Fruit fly (Drosophila melanogaster) whole organism, wandering third instar larva: ENCODE results near the gene caup.

Experiments
- Dfd ChIP-seq: fragments of >200 bp; optimal IDR thresholded peaks from 2 replicates; lab custom pipeline; 2017; ENCODE audit warnings: missing biosample characterization, missing genetic modification characterization
- Dif ChIP-seq: fragments of 200-275, 200-300 bp; sonication (Bioruptor generic); optimal IDR thresholded peaks from 2 replicates; lab custom pipeline; 2018; ENCODE audit warnings: missing biosample characterization, missing genetic modification characterization; ENCODE audit not compliant: partially characterized antibody
- GATAd ChIP-seq: sonication (Bioruptor generic); optimal IDR thresholded peaks from 2 replicates; lab custom pipeline; 2016; ENCODE audit warnings: missing biosample characterization, missing genetic modification characterization
- Hr78 ChIP-seq: fragments of >200 bp; optimal IDR thresholded peaks from 2 replicates; lab custom pipeline; 2017; ENCODE audit warnings: missing biosample characterization, missing genetic modification characterization
- Mio ChIP-seq: sonication (Bioruptor generic); optimal IDR thresholded peaks from 2 replicates; lab custom pipeline; 2016; ENCODE audit warnings: missing biosample characterization, missing genetic modification characterization
- OdsH ChIP-seq: fragments of 200-800 bp; sonication (Bioruptor generic); optimal IDR thresholded peaks from 2 replicates; lab custom pipeline; 2016; ENCODE audit warnings: missing biosample characterization, mild to moderate bottlenecking, missing genetic modification characterization
- jim ChIP-seq: fragments of 175-275, 200-325 bp; sonication (Bioruptor generic); optimal IDR thresholded peaks from 2 replicates; lab custom pipeline; 2016; ENCODE audit warnings: missing biosample characterization, mild to moderate bottlenecking, missing genetic modification characterization
- pan ChIP-seq: fragments of >200 bp; optimal IDR thresholded peaks from 2 replicates; lab custom pipeline; 2017
- rgr ChIP-seq: fragments of 200-800 bp; sonication (Bioruptor generic); optimal IDR thresholded peaks from 3 replicates; lab custom pipeline; 2016; ENCODE audit warnings: missing biosample characterization, mild to moderate bottlenecking, missing genetic modification characterization
- usp ChIP-seq: fragments of >200 bp; optimal IDR thresholded peaks from 2 replicates; lab custom pipeline; 2017; ENCODE audit warnings: missing biosample characterization, missing genetic modification characterization

DNA sequence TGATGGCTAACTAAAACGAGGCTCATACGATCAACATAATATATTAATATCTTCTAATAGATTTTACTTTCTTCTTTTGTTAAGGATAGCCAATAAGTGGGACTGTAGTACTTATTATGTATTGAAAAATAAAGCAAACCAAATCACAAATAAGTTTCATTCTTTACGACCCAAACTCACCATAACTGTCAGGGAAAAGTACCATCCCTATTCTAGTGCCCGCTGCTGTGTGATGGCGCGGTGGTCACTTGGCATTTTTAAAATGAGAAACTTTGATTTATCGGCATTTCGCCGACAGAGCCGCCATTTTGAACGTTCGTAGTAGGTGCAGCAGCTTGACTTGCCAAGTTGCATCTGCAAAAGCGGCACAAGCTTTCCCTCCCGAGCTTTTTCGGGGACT lies 43.2 kb downstream of the caup start:
- TF ChIP-seq usp (no peak), Hr78 (no peak), OdsH (GFP tag; lab: Kevin White, UChicago) (no peak), rgr (GFP tag; lab: Kevin White, UChicago) (no peak), Dif (no peak), pan (lab: Kevin White, UChicago) (no peak), Mio (GFP tag; lab: Kevin White, UChicago) (no peak), GATAd (GFP tag; lab: Kevin White, UChicago) (no peak), jim (GFP tag; lab: Kevin White, UChicago) (no peak), Dfd (GFP tag; lab: Kevin White, UChicago) (no peak)
